Worm (Caenorhabditis elegans) whole organism, mixed stage, embryonic: ENCODE results near the gene R186.8.

Experiments
- M03D4.4 ChIP-seq: sonication (generic microtip); optimal IDR thresholded peaks from 2 replicates; lab custom pipeline; 2017; ENCODE audit warnings: mild to moderate bottlenecking, missing genetic modification characterization, missing compliant biosample characterization
- bed-3 ChIP-seq: fragments of 200-800 bp; sonication (Bioruptor generic); optimal IDR thresholded peaks from 3 replicates; lab custom pipeline; 2018; ENCODE audit warnings: mild to moderate bottlenecking, missing genetic modification characterization, moderate library complexity, missing compliant biosample characterization
- blmp-1 ChIP-seq: fragments of 150-350 bp; optimal IDR thresholded peaks from 2 replicates; lab custom pipeline; 2014; ENCODE audit warnings: missing biosample characterization, missing genetic modification characterization
- ceh-39 ChIP-seq: fragments of 150-350 bp; optimal IDR thresholded peaks from 2 replicates; lab custom pipeline; 2014; ENCODE audit warnings: missing biosample characterization, missing genetic modification characterization
- ceh-43 ChIP-seq: fragments of 200-800 bp; sonication (Bioruptor generic); optimal IDR thresholded peaks from 2 replicates; lab custom pipeline; 2018; ENCODE audit warnings: mild to moderate bottlenecking, missing genetic modification characterization, moderate library complexity, missing compliant biosample characterization
- ceh-83 ChIP-seq: fragments of 200-800 bp; sonication (Bioruptor generic); optimal IDR thresholded peaks from 2 replicates; lab custom pipeline; 2018; ENCODE audit warnings: mild to moderate bottlenecking, missing genetic modification characterization, missing compliant biosample characterization
- drap-1 ChIP-seq: fragments of 200-800 bp; sonication (Bioruptor generic); optimal IDR thresholded peaks from 3 replicates; lab custom pipeline; 2018; ENCODE audit warnings: mild to moderate bottlenecking, missing genetic modification characterization, missing compliant biosample characterization
- elt-1 ChIP-seq: sonication (generic microtip); optimal IDR thresholded peaks from 2 replicates; lab custom pipeline; 2017; ENCODE audit warnings: missing genetic modification characterization, mild to moderate bottlenecking, missing compliant biosample characterization, antibody characterized with exemption, moderate library complexity, borderline replicate concordance; ENCODE audit not compliant: insufficient read depth
- elt-3 ChIP-seq: fragments of 150-350 bp; optimal IDR thresholded peaks from 2 replicates; lab custom pipeline; 2014; ENCODE audit warnings: missing biosample characterization, missing genetic modification characterization
- flh-1 ChIP-seq: fragments of 200-800 bp; sonication (Bioruptor generic); optimal IDR thresholded peaks from 2 replicates; lab custom pipeline; 2018; ENCODE audit warnings: mild to moderate bottlenecking, missing genetic modification characterization, moderate library complexity, missing compliant biosample characterization
- ham-2 ChIP-seq: fragments of 200-800 bp; sonication (Bioruptor generic); optimal IDR thresholded peaks from 2 replicates; lab custom pipeline; 2018; ENCODE audit warnings: mild to moderate bottlenecking, missing genetic modification characterization, missing compliant biosample characterization
- hlh-1 ChIP-seq: fragments of 150-350 bp; optimal IDR thresholded peaks from 2 replicates; lab custom pipeline; 2014; ENCODE audit warnings: missing biosample characterization, missing genetic modification reagents, missing genetic modification characterization
- lin-13 ChIP-seq: fragments of 150-350 bp; optimal IDR thresholded peaks from 2 replicates; lab custom pipeline; 2014; ENCODE audit warnings: missing biosample characterization, missing genetic modification characterization
- lin-32 ChIP-seq: fragments of 200-800 bp; sonication (Bioruptor generic); optimal IDR thresholded peaks from 2 replicates; lab custom pipeline; 2018; ENCODE audit warnings: mild to moderate bottlenecking, missing genetic modification characterization, missing compliant biosample characterization
- lsy-2 ChIP-seq: fragments of 150-350 bp; optimal IDR thresholded peaks from 2 replicates; lab custom pipeline; 2014; ENCODE audit warnings: missing biosample characterization, missing genetic modification characterization
- mab-5 ChIP-seq: fragments of 150-350 bp; optimal IDR thresholded peaks from 2 replicates; lab custom pipeline; 2014; ENCODE audit warnings: missing biosample characterization, missing genetic modification characterization
- mep-1 ChIP-seq: fragments of 150-350 bp; optimal IDR thresholded peaks from 2 replicates; lab custom pipeline; 2017; ENCODE audit warnings: missing biosample characterization, missing genetic modification reagents, missing genetic modification characterization, inconsistent platforms
- mls-2 ChIP-seq: sonication (generic microtip); optimal IDR thresholded peaks from 2 replicates; lab custom pipeline; 2016; ENCODE audit warnings: mild to moderate bottlenecking, missing genetic modification characterization, moderate library complexity, missing compliant biosample characterization
- nhr-12 ChIP-seq: fragments of 150-350 bp; optimal IDR thresholded peaks from 2 replicates; lab custom pipeline; 2014; ENCODE audit warnings: missing biosample characterization, missing genetic modification characterization
- nhr-2 ChIP-seq: fragments of 150-350 bp; optimal IDR thresholded peaks from 2 replicates; lab custom pipeline; 2014; ENCODE audit warnings: missing biosample characterization, missing genetic modification characterization
- nhr-237 ChIP-seq: fragments of 150-350 bp; optimal IDR thresholded peaks from 2 replicates; lab custom pipeline; 2014; ENCODE audit warnings: missing biosample characterization, missing genetic modification characterization
- nhr-28 ChIP-seq: fragments of 150-350 bp; optimal IDR thresholded peaks from 2 replicates; lab custom pipeline; 2014; ENCODE audit warnings: missing biosample characterization, missing genetic modification characterization
- nhr-76 ChIP-seq: sonication (generic microtip); optimal IDR thresholded peaks from 2 replicates; lab custom pipeline; 2017; ENCODE audit warnings: missing biosample characterization, missing genetic modification characterization
- pha-4 ChIP-seq: fragments of 150-350 bp; optimal IDR thresholded peaks from 2 replicates; lab custom pipeline; 2018; ENCODE audit warnings: missing biosample characterization, missing genetic modification reagents, missing genetic modification characterization
- sem-2 ChIP-seq: fragments of 200-800 bp; sonication (Bioruptor generic); optimal IDR thresholded peaks from 2 replicates; lab custom pipeline; 2018; ENCODE audit warnings: mild to moderate bottlenecking, missing genetic modification characterization, missing compliant biosample characterization
- snpc-4 ChIP-seq: fragments of 150-350 bp; optimal IDR thresholded peaks from 2 replicates; lab custom pipeline; 2014; ENCODE audit warnings: missing biosample characterization, missing genetic modification characterization
- sptf-1 ChIP-seq: sonication (generic microtip); optimal IDR thresholded peaks from 2 replicates; lab custom pipeline; 2017; ENCODE audit warnings: mild to moderate bottlenecking, missing genetic modification characterization, moderate library complexity, missing compliant biosample characterization
- tbx-8 ChIP-seq: fragments of 200-800 bp; sonication (Bioruptor generic); optimal IDR thresholded peaks from 2 replicates; lab custom pipeline; 2018; ENCODE audit warnings: mild to moderate bottlenecking, missing genetic modification characterization, moderate library complexity, missing compliant biosample characterization
- unc-120 ChIP-seq: sonication (generic microtip); optimal IDR thresholded peaks from 2 replicates; lab custom pipeline; 2017; ENCODE audit warnings: missing genetic modification characterization, missing compliant biosample characterization; ENCODE audit not compliant: poor library complexity, severe bottlenecking
- unc-62 ChIP-seq: fragments of 150-350 bp; optimal IDR thresholded peaks from 2 replicates; lab custom pipeline; 2014; ENCODE audit warnings: missing biosample characterization, missing genetic modification reagents, missing genetic modification characterization
- zip-8 ChIP-seq: fragments of 150-350 bp; optimal IDR thresholded peaks from 2 replicates; lab custom pipeline; 2014; ENCODE audit warnings: missing biosample characterization, missing genetic modification characterization
- ztf-11 ChIP-seq: fragments of 150-350 bp; optimal IDR thresholded peaks from 2 replicates; lab custom pipeline; 2014; ENCODE audit warnings: missing biosample characterization, missing genetic modification characterization

R186.8 gene

ce11 chrV:13002070-13002469 lies 34.3 kb upstream of the R186.8 start, which contains the start of gene inft-2:
TSS of gene inft-2 (plus strand) at chrV:13002317.
- TF ChIP-seq snpc-4 (no peak), flh-1 (GFP tag; lab: Kevin White, UChicago) (no peak), ham-2 (GFP tag; lab: Kevin White, UChicago) (no peak), bed-3 (no peak), zip-8 (tag; lab: Kevin White, UChicago) (no peak), lsy-2 (tag; lab: Kevin White, UChicago) (no peak), unc-120 (no peak), ceh-43 (no peak), lin-13 (tag; lab: Kevin White, UChicago) (no peak), mls-2 (no peak), ceh-39 (tag; lab: Kevin White, UChicago) (no peak), pha-4 (tag; lab: Kevin White, UChicago) (no peak), hlh-1 (tag; lab: Kevin White, UChicago) (no peak), nhr-76 (tag; lab: Kevin White, UChicago) (no peak), nhr-12 (tag; lab: Kevin White, UChicago) (no peak), elt-3 (tag; lab: Kevin White, UChicago) (no peak)

- TF ChIP-seq ztf-11 (tag; lab: Kevin White, UChicago) (no peak), mab-5 (tag; lab: Kevin White, UChicago) (no peak), blmp-1 (tag; lab: Kevin White, UChicago) (no peak), ceh-39 (tag; lab: Kevin White, UChicago) (no peak), pha-4 (tag; lab: Kevin White, UChicago) (no peak)
Observed at ce11 chrV:13000068-13000467, 32.3 kb upstream of the R186.8 start.

ce11 chrV:12999559-12999958 lies 31.8 kb upstream of the R186.8 start, which contains the start of gene far-4:
TSS of gene far-4 (minus strand) at chrV:12999659.
- TF ChIP-seq nhr-237 (tag; lab: Kevin White, UChicago) (no peak), M03D4.4 (tag; lab: Kevin White, UChicago) (no peak), drap-1 (GFP tag; lab: Kevin White, UChicago) (no peak), zip-8 (tag; lab: Kevin White, UChicago) (no peak), lin-13 (tag; lab: Kevin White, UChicago) (no peak), ceh-83 (GFP tag; lab: Kevin White, UChicago) (no peak), bed-3 (no peak), elt-3 (tag; lab: Kevin White, UChicago) (no peak), nhr-28 (tag; lab: Kevin White, UChicago) (no peak), blmp-1 (tag; lab: Kevin White, UChicago) (no peak), lsy-2 (tag; lab: Kevin White, UChicago) (no peak), ceh-39 (tag; lab: Kevin White, UChicago) (no peak), sem-2 (GFP tag; lab: Kevin White, UChicago) (no peak)

ce11 chrV:12997422-12997821 lies 29.6 kb upstream of the R186.8 start, which contains the start of gene far-3:
TSS of gene far-3 (minus strand) at chrV:12997522.
- TF ChIP-seq hlh-1 (tag; lab: Kevin White, UChicago): no peak
- no peak for TF ChIP-seq bed-3
- TF ChIP-seq mep-1: no peak
- TF ChIP-seq sptf-1 (tag; lab: Kevin White, UChicago): no peak
- TF ChIP-seq nhr-12 (tag; lab: Kevin White, UChicago): no peak
- TF ChIP-seq ceh-43: no peak
- TF ChIP-seq unc-120: no peak
- no peak for TF ChIP-seq nhr-76 (tag; lab: Kevin White, UChicago)
- TF ChIP-seq nhr-237 (tag; lab: Kevin White, UChicago): no peak
- no peak for TF ChIP-seq lin-32 (GFP tag; lab: Kevin White, UChicago)
- TF ChIP-seq ceh-83 (GFP tag; lab: Kevin White, UChicago): no peak
- no peak for TF ChIP-seq unc-62 (GFP tag; lab: Kevin White, UChicago)
- TF ChIP-seq mls-2: no peak
- TF ChIP-seq zip-8 (tag; lab: Kevin White, UChicago): no peak
- no peak for TF ChIP-seq elt-3 (tag; lab: Kevin White, UChicago)

- TF ChIP-seq hlh-1 (tag; lab: Kevin White, UChicago): no peak
- no peak for TF ChIP-seq blmp-1 (tag; lab: Kevin White, UChicago)
- no peak for TF ChIP-seq lsy-2 (tag; lab: Kevin White, UChicago)
- no peak for TF ChIP-seq nhr-76 (tag; lab: Kevin White, UChicago)
- TF ChIP-seq nhr-237 (tag; lab: Kevin White, UChicago): no peak
- no peak for TF ChIP-seq mls-2
- TF ChIP-seq tbx-8 (GFP tag; lab: Kevin White, UChicago): no peak
- no peak for TF ChIP-seq ham-2 (GFP tag; lab: Kevin White, UChicago)
- no peak for TF ChIP-seq elt-1 (tag; lab: Kevin White, UChicago)
- TF ChIP-seq unc-62 (GFP tag; lab: Kevin White, UChicago): no peak
- no peak for TF ChIP-seq lin-13 (tag; lab: Kevin White, UChicago)
- TF ChIP-seq sptf-1 (tag; lab: Kevin White, UChicago): no peak
- TF ChIP-seq nhr-2 (tag; lab: Kevin White, UChicago): no peak
- no peak for TF ChIP-seq nhr-12 (tag; lab: Kevin White, UChicago)
- TF ChIP-seq mab-5 (tag; lab: Kevin White, UChicago): no peak
- no peak for TF ChIP-seq ztf-11 (tag; lab: Kevin White, UChicago)
- TF ChIP-seq elt-3 (tag; lab: Kevin White, UChicago): no peak
- no peak for TF ChIP-seq nhr-28 (tag; lab: Kevin White, UChicago)
- no peak for TF ChIP-seq zip-8 (tag; lab: Kevin White, UChicago)
- no peak for TF ChIP-seq ceh-39 (tag; lab: Kevin White, UChicago)
Observed at ce11 chrV:12995269-12995668, 27.5 kb upstream of the R186.8 start, which contains the start of gene far-5. TSS of gene far-5 (plus strand) at chrV:12995569.
